Worm (Caenorhabditis elegans) whole organism, L2 larva: ENCODE data around the gene tbh-1.

Source experiments
- nhr-11 ChIP-seq: fragments of 150-350 bp; optimal IDR thresholded peaks from 2 replicates; lab custom pipeline; 2014; ENCODE audit warnings: missing biosample characterization, missing genetic modification characterization
- nhr-237 ChIP-seq: fragments of 150-350 bp; optimal IDR thresholded peaks from 2 replicates; lab custom pipeline; 2014; ENCODE audit warnings: missing biosample characterization, missing genetic modification characterization
- nhr-77 ChIP-seq: fragments of 150-350 bp; optimal IDR thresholded peaks from 2 replicates; lab custom pipeline; 2014; ENCODE audit warnings: missing biosample characterization, missing genetic modification characterization
- unc-62 ChIP-seq: fragments of 150-350 bp; optimal IDR thresholded peaks from 2 replicates; lab custom pipeline; 2014; ENCODE audit warnings: missing biosample characterization, missing genetic modification reagents, missing genetic modification characterization

ce11 chrX:15536017-15536416 is 31.3 kb upstream of the tbh-1 start:
- TF ChIP-seq nhr-237 (tag; lab: Kevin White, UChicago) (no peak), unc-62 (GFP tag; lab: Kevin White, UChicago) (no peak), nhr-77 (tag; lab: Kevin White, UChicago) (no peak), nhr-11 (tag; lab: Kevin White, UChicago) (no peak)
